Fruit fly (Drosophila melanogaster) whole organism, embryonic: Measurements from ENCODE around the gene Exo70.

Source experiments
- Aef1 ChIP-seq: fragments of 200-800 bp; sonication (Bioruptor generic); IDR thresholded peaks from 3 replicates; pipeline ENCODE4 v1.3.6; 2022; ENCODE audit warnings: missing biosample characterization, missing genetic modification characterization
- C15 ChIP-seq: fragments of 200-800 bp; sonication (Bioruptor generic); IDR thresholded peaks from 3 replicates; pipeline ENCODE4 v1.3.6; 2022; ENCODE audit warnings: missing biosample characterization, missing genetic modification characterization
- CG10654 ChIP-seq: fragments of 200-800 bp; sonication (Bioruptor generic); optimal IDR thresholded peaks from 2 replicates; lab custom pipeline; 2016; ENCODE audit warnings: missing biosample characterization, missing genetic modification characterization
- CG12391 ChIP-seq: fragments of 200-800 bp; sonication (Bioruptor generic); optimal IDR thresholded peaks from 3 replicates; lab custom pipeline; 2018; ENCODE audit warnings: missing biosample characterization, mild to moderate bottlenecking, missing genetic modification characterization, moderate library complexity
- CG14667 ChIP-seq: fragments of 200-800 bp; sonication (Bioruptor generic); IDR thresholded peaks from 2 replicates; pipeline ENCODE4 v1.3.6; 2022; ENCODE audit warnings: missing biosample characterization, missing genetic modification characterization
- CG15479 ChIP-seq: fragments of 200-800 bp; sonication (Bioruptor generic); optimal IDR thresholded peaks from 3 replicates; lab custom pipeline; 2019; ENCODE audit warnings: missing biosample characterization, mild to moderate bottlenecking, missing genetic modification characterization, moderate library complexity
- CG1603 ChIP-seq: fragments of 200-800 bp; sonication (Bioruptor generic); optimal IDR thresholded peaks from 2 replicates; lab custom pipeline; 2019; ENCODE audit warnings: missing biosample characterization, mild to moderate bottlenecking, missing genetic modification characterization, moderate library complexity
- CG16813 ChIP-seq: fragments of 200-800 bp; sonication (Bioruptor generic); IDR thresholded peaks from 3 replicates; pipeline ENCODE4 v1.3.6; 2022; ENCODE audit warnings: missing biosample characterization, missing genetic modification characterization; ENCODE audit not compliant: partially characterized antibody
- CG17829 ChIP-seq: fragments of 200-800 bp; optimal IDR thresholded peaks from 2 replicates; lab custom pipeline; 2019; ENCODE audit warnings: missing biosample characterization, mild to moderate bottlenecking, missing genetic modification characterization, moderate library complexity
- CG18262 ChIP-seq: fragments of 200-800 bp; optimal IDR thresholded peaks from 3 replicates; lab custom pipeline; 2019; ENCODE audit warnings: missing biosample characterization, mild to moderate bottlenecking, missing genetic modification characterization, moderate library complexity
- CG2202 ChIP-seq: fragments of 200-800 bp; sonication (Bioruptor generic); optimal IDR thresholded peaks from 2 replicates; lab custom pipeline; 2018; ENCODE audit warnings: missing biosample characterization, mild to moderate bottlenecking, missing genetic modification characterization
- CG30403 ChIP-seq: fragments of 200-800 bp; sonication (Bioruptor generic); optimal IDR thresholded peaks from 3 replicates; lab custom pipeline; 2016; ENCODE audit warnings: missing biosample characterization, missing genetic modification characterization
- CG34422 ChIP-seq: fragments of 200-800 bp; sonication (Bioruptor generic); IDR thresholded peaks from 3 replicates; pipeline ENCODE4 v1.3.6; 2022; ENCODE audit warnings: missing biosample characterization, missing genetic modification characterization
- CG4282 ChIP-seq: fragments of 200-800 bp; sonication (Bioruptor generic); optimal IDR thresholded peaks from 2 replicates; lab custom pipeline; 2016; ENCODE audit warnings: missing biosample characterization, missing genetic modification characterization
- CG4360 ChIP-seq: fragments of 200-800 bp; sonication (Bioruptor generic); IDR thresholded peaks from 2 replicates; pipeline ENCODE4 v1.3.6; 2022; ENCODE audit warnings: missing biosample characterization, missing genetic modification characterization
- CG6854 ChIP-seq: fragments of 200-800 bp; sonication (Bioruptor generic); optimal IDR thresholded peaks from 3 replicates; lab custom pipeline; 2017; ENCODE audit warnings: missing biosample characterization, mild to moderate bottlenecking, missing genetic modification characterization
- CG8089 ChIP-seq: fragments of 200-800 bp; sonication (Bioruptor generic); optimal IDR thresholded peaks from 3 replicates; lab custom pipeline; 2016; ENCODE audit warnings: missing biosample characterization, missing genetic modification characterization
- CG8290 ChIP-seq, 3 experiments: fragments of 200-800 bp; sonication (Bioruptor generic); optimal IDR thresholded peaks; 2 replicates each; lab custom pipeline; 2016 to 2019; ENCODE audit warnings: missing biosample characterization in 3 of 3, missing genetic modification characterization in 3 of 3, mild to moderate bottlenecking in 2 of 3, moderate library complexity in 1 of 3
- CG9727 ChIP-seq: fragments of 200-800 bp; sonication (Bioruptor generic); optimal IDR thresholded peaks from 3 replicates; lab custom pipeline; 2017; ENCODE audit warnings: missing biosample characterization, mild to moderate bottlenecking, missing genetic modification characterization
- Dbx ChIP-seq: fragments of 200-800 bp; sonication (Bioruptor generic); IDR thresholded peaks from 3 replicates; pipeline ENCODE4 v1.3.6; 2022; ENCODE audit warnings: missing biosample characterization, missing genetic modification characterization
- Dll ChIP-seq: fragments of 200-800 bp; sonication (Bioruptor generic); IDR thresholded peaks from 4 replicates; pipeline ENCODE4 v1.3.6; 2022; ENCODE audit warnings: missing biosample characterization, missing genetic modification characterization; ENCODE audit not compliant: partially characterized antibody
- H15 ChIP-seq: fragments of 200-800 bp; sonication (Bioruptor generic); IDR thresholded peaks from 3 replicates; pipeline ENCODE4 v1.3.6; 2022; ENCODE audit warnings: missing biosample characterization, missing genetic modification characterization
- NC2α ChIP-seq: fragments of 200-800 bp; sonication (Bioruptor generic); optimal IDR thresholded peaks from 2 replicates; lab custom pipeline; 2016; ENCODE audit warnings: missing biosample characterization, missing genetic modification characterization
- Nf-YC ChIP-seq: fragments of 200-800 bp; optimal IDR thresholded peaks from 3 replicates; lab custom pipeline; 2019; ENCODE audit warnings: missing biosample characterization, mild to moderate bottlenecking, missing genetic modification characterization, moderate library complexity
- NfI ChIP-seq: fragments of 200-800 bp; sonication (Bioruptor generic); optimal IDR thresholded peaks from 3 replicates; lab custom pipeline; 2018; ENCODE audit warnings: missing biosample characterization, mild to moderate bottlenecking, missing genetic modification characterization, moderate library complexity
- Oaz ChIP-seq: fragments of 200-800 bp; sonication (Bioruptor generic); IDR thresholded peaks from 2 replicates; pipeline ENCODE4 v1.3.6; 2022; ENCODE audit warnings: missing biosample characterization, missing genetic modification characterization
- Side ChIP-seq: fragments of 200-800 bp; sonication (Bioruptor generic); optimal IDR thresholded peaks from 2 replicates; lab custom pipeline; 2016; ENCODE audit warnings: missing biosample characterization, missing genetic modification characterization
- Sry-δ ChIP-seq: fragments of 200-800 bp; sonication (Bioruptor generic); optimal IDR thresholded peaks from 2 replicates; lab custom pipeline; 2016; ENCODE audit warnings: missing biosample characterization, missing genetic modification characterization
- Stat92E ChIP-seq, 3 experiments: fragments of >200 bp in 2 of 3; fragments of 200-800 bp in 1 of 3; sonication (Bioruptor generic) in 1 of 3; optimal IDR thresholded peaks; 2 replicates each; lab custom pipeline; 2017 to 2019; ENCODE audit warnings: missing biosample characterization in 3 of 3, missing genetic modification characterization in 3 of 3, mild to moderate bottlenecking in 1 of 3, moderate library complexity in 1 of 3
- ash1 ChIP-seq: fragments of 200-800 bp; sonication (Bioruptor generic); optimal IDR thresholded peaks from 2 replicates; lab custom pipeline; 2018; ENCODE audit warnings: missing biosample characterization, mild to moderate bottlenecking, missing genetic modification characterization
- ato ChIP-seq: fragments of 200-800 bp; sonication (Bioruptor generic); IDR thresholded peaks from 2 replicates; pipeline ENCODE4 v1.3.6; 2022; ENCODE audit warnings: missing biosample characterization, missing genetic modification characterization; ENCODE audit not compliant: partially characterized antibody
- crol ChIP-seq: fragments of 200-800 bp; sonication (Bioruptor generic); IDR thresholded peaks from 2 replicates; pipeline ENCODE4 v1.3.6; 2022; ENCODE audit warnings: missing biosample characterization, missing genetic modification characterization
- dimm ChIP-seq: fragments of 200-800 bp; sonication (Bioruptor generic); IDR thresholded peaks from 2 replicates; pipeline ENCODE4 v1.3.6; 2022; ENCODE audit warnings: missing biosample characterization, missing genetic modification characterization
- dmrt99B ChIP-seq: fragments of 200-800 bp; sonication (Bioruptor generic); optimal IDR thresholded peaks from 2 replicates; lab custom pipeline; 2018; ENCODE audit warnings: missing biosample characterization, mild to moderate bottlenecking, missing genetic modification characterization, moderate library complexity
- fd3F ChIP-seq: fragments of 200-800 bp; sonication (Bioruptor generic); optimal IDR thresholded peaks from 2 replicates; lab custom pipeline; 2018; ENCODE audit warnings: missing biosample characterization, mild to moderate bottlenecking, missing genetic modification characterization, moderate library complexity
- fd96Cb ChIP-seq: fragments of 200-800 bp; sonication (Bioruptor generic); optimal IDR thresholded peaks from 2 replicates; lab custom pipeline; 2018; ENCODE audit warnings: missing biosample characterization, mild to moderate bottlenecking, missing genetic modification characterization, moderate library complexity
- fu2 ChIP-seq: fragments of 200-800 bp; sonication (Bioruptor generic); optimal IDR thresholded peaks from 2 replicates; lab custom pipeline; 2016; ENCODE audit warnings: missing biosample characterization, missing genetic modification characterization
- grau ChIP-seq: fragments of 200-800 bp; optimal IDR thresholded peaks from 3 replicates; lab custom pipeline; 2019; ENCODE audit warnings: missing biosample characterization, mild to moderate bottlenecking, missing genetic modification characterization, moderate library complexity
- hth ChIP-seq: fragments of >200 bp; optimal IDR thresholded peaks from 2 replicates; lab custom pipeline; 2017; ENCODE audit warnings: inconsistent platforms
- inv ChIP-seq: fragments of 200-800 bp; sonication (Bioruptor generic); IDR thresholded peaks from 2 replicates; pipeline ENCODE4 v1.3.6; 2022; ENCODE audit warnings: missing biosample characterization, missing genetic modification characterization; ENCODE audit not compliant: partially characterized antibody
- lilli ChIP-seq: fragments of 200-800 bp; sonication (Bioruptor generic); optimal IDR thresholded peaks from 3 replicates; lab custom pipeline; 2016; ENCODE audit warnings: missing biosample characterization, missing genetic modification characterization
- mirr ChIP-seq: fragments of 200-800 bp; sonication (Bioruptor generic); optimal IDR thresholded peaks from 3 replicates; lab custom pipeline; 2018; ENCODE audit warnings: missing biosample characterization, mild to moderate bottlenecking, missing genetic modification characterization
- nerfin-2 ChIP-seq: fragments of 200-800 bp; sonication (Bioruptor generic); IDR thresholded peaks from 2 replicates; pipeline ENCODE4 v1.3.6; 2022; ENCODE audit warnings: missing biosample characterization, missing genetic modification characterization; ENCODE audit not compliant: partially characterized antibody
- onecut ChIP-seq: fragments of 200-800 bp; sonication (Bioruptor generic); IDR thresholded peaks from 2 replicates; pipeline ENCODE4 v1.3.6; 2022; ENCODE audit warnings: missing biosample characterization, missing genetic modification characterization
- org-1 ChIP-seq: fragments of 200-800 bp; sonication (Bioruptor generic); optimal IDR thresholded peaks from 2 replicates; lab custom pipeline; 2017; ENCODE audit warnings: missing biosample characterization, missing genetic modification characterization
- sc ChIP-seq, 3 experiments: fragments of >200 bp in 2 of 3; fragments of 200-800 bp in 1 of 3; sonication (Bioruptor generic) in 1 of 3; optimal IDR thresholded peaks; 2 replicates in 2 of 3; 3 replicates in 1 of 3; lab custom pipeline; 2017; ENCODE audit warnings: mild to moderate bottlenecking in 1 of 3, missing biosample characterization in 1 of 3, missing genetic modification characterization in 1 of 3, missing genetic modification reagents in 1 of 3
- sens ChIP-seq: fragments of 200-800 bp; sonication (Bioruptor generic); peaks from one replicate; lab custom pipeline; 2016; ENCODE audit warnings: missing biosample characterization, missing genetic modification characterization
- sima ChIP-seq: fragments of 200-800 bp; sonication (Bioruptor generic); optimal IDR thresholded peaks from 2 replicates; lab custom pipeline; 2016; ENCODE audit warnings: missing biosample characterization, missing genetic modification characterization
- so ChIP-seq: fragments of 200-800 bp; sonication (Bioruptor generic); IDR thresholded peaks from 3 replicates; pipeline ENCODE4 v1.3.6; 2022; ENCODE audit warnings: missing biosample characterization, missing genetic modification characterization
- stwl ChIP-seq: fragments of 200-800 bp; sonication (Bioruptor generic); optimal IDR thresholded peaks from 3 replicates; lab custom pipeline; 2018; ENCODE audit warnings: missing biosample characterization, mild to moderate bottlenecking, missing genetic modification characterization, moderate library complexity

The Exo70 gene

dm6 chr3L:8424831-8425336 lies 13.2 kb downstream of the Exo70 start, which contains the start of gene Cbl (continued):
- TF ChIP-seq mirr (GFP tag; lab: Kevin White, UChicago) = no peak
- peak; percentile 21 for TF ChIP-seq lilli
- no peak for TF ChIP-seq CG10654 (GFP tag; lab: Kevin White, UChicago)
- TF ChIP-seq CG1603 (tag; lab: Kevin White, UChicago) = peak; percentile 82
- TF ChIP-seq dmrt99B (tag; lab: Kevin White, UChicago) = no peak
- TF ChIP-seq onecut (GFP tag; lab: Robert Waterston, UW) = peak; percentile 23; the same call in 1 of the 2 replicates
- no peak for TF ChIP-seq ato (GFP tag; lab: Robert Waterston, UW)
- TF ChIP-seq CG4282 (GFP tag; lab: Kevin White, UChicago) = no peak
- TF ChIP-seq CG8089 (GFP tag; lab: Kevin White, UChicago) = no peak
- no peak for TF ChIP-seq sima
- no peak for TF ChIP-seq CG14667 (GFP tag; lab: Robert Waterston, UW)
- TF ChIP-seq stwl (tag; lab: Kevin White, UChicago) = peak; percentile 67
- TF ChIP-seq ash1 (GFP tag; lab: Kevin White, UChicago) = no peak
- TF ChIP-seq CG9727 (GFP tag; lab: Kevin White, UChicago) = no peak
- 0 out of 4 replicates have a peak, but pooled peaks have one; percentile 29 for TF ChIP-seq Dll (GFP tag; lab: Robert Waterston, UW)
- TF ChIP-seq NfI (GFP tag; lab: Kevin White, UChicago) = no peak
- peak; percentile 37; the same call in 1 of the 2 replicates for TF ChIP-seq nerfin-2 (GFP tag; lab: Robert Waterston, UW)
- TF ChIP-seq fu2 = no peak
- TF ChIP-seq inv (GFP tag; lab: Robert Waterston, UW) = no peak
- no peak for TF ChIP-seq CG30403 (GFP tag; lab: Kevin White, UChicago)
- peak; percentile 67 for TF ChIP-seq sens (GFP tag; lab: Kevin White, UChicago)
- peak; percentile 72 for TF ChIP-seq crol (GFP tag; lab: Robert Waterston, UW)
- peak; percentile 6 for TF ChIP-seq Side (GFP tag; lab: Kevin White, UChicago)
- TF ChIP-seq CG18262 (tag; lab: Kevin White, UChicago) = peak; percentile 24
- no peak for TF ChIP-seq CG15479 (GFP tag; lab: Kevin White, UChicago)
- TF ChIP-seq so = no peak
- TF ChIP-seq fd3F (GFP tag; lab: Kevin White, UChicago) = no peak
- no peak for TF ChIP-seq grau
- TF ChIP-seq CG2202 (tag; lab: Kevin White, UChicago) = peak; percentile 25
- TF ChIP-seq sc (optimal IDR thresholded peaks at IDR 0.05; lab: Kevin White, UChicago) = no peak
- no peak for TF ChIP-seq sc (GFP tag; optimal IDR thresholded peaks at IDR 0.05; lab: Kevin White, UChicago)
- no peak for TF ChIP-seq CG6854 (GFP tag; lab: Kevin White, UChicago)
- no peak for TF ChIP-seq CG8290 (GFP tag; optimal IDR thresholded peaks at IDR 0.05; lab: Kevin White, UChicago)
- no peak for TF ChIP-seq CG8290 (tag; optimal IDR thresholded peaks at IDR 0.05; lab: Kevin White, UChicago)
- TF ChIP-seq CG34422 (GFP tag; lab: Robert Waterston, UW) = peak; percentile 76; the same call in 1 of the 3 replicates
- no peak for TF ChIP-seq CG16813 (GFP tag; lab: Robert Waterston, UW)
- TF ChIP-seq H15 (GFP tag; lab: Robert Waterston, UW) = no peak
- peak in 1 of 3 experiments; percentile 76 for TF ChIP-seq Stat92E (GFP tag; optimal IDR thresholded peaks at IDR 0.05; lab: Kevin White, UChicago)
- no peak for TF ChIP-seq Nf-YC (tag; lab: Kevin White, UChicago)
- no peak for TF ChIP-seq dimm (GFP tag; lab: Robert Waterston, UW)
- no peak for TF ChIP-seq C15 (GFP tag; lab: Robert Waterston, UW)
- TF ChIP-seq CG12391 (tag; lab: Kevin White, UChicago) = peak; percentile 30
- TF ChIP-seq NC2α = no peak
- TF ChIP-seq CG4360 (GFP tag; lab: Robert Waterston, UW) = peak; percentile 100
- TF ChIP-seq Dbx (GFP tag; lab: Robert Waterston, UW) = no peak
- peak; percentile 46 for TF ChIP-seq Sry-δ (GFP tag; lab: Kevin White, UChicago)
- peak; percentile 74; the same call in 2 of the 3 replicates for TF ChIP-seq Aef1 (GFP tag; lab: Robert Waterston, UW)
- TF ChIP-seq Oaz (GFP tag; lab: Robert Waterston, UW) = no peak
- no peak for TF ChIP-seq fd96Cb (tag; lab: Kevin White, UChicago)
- no peak for TF ChIP-seq org-1 (GFP tag; lab: Kevin White, UChicago)
- TF ChIP-seq CG17829 (tag; lab: Kevin White, UChicago) = peak; percentile 60
- TF ChIP-seq hth (lab: Kevin White, UChicago) = no peak
